Worm (Caenorhabditis elegans) whole organism, dauer: ENCODE measurements around the gene T27E7.9.

Source experiments
- unc-62 ChIP-seq: sonication (generic microtip); optimal IDR thresholded peaks from 2 replicates; lab custom pipeline; 2017; ENCODE audit warnings: missing biosample characterization, missing genetic modification reagents, missing genetic modification characterization

The T27E7.9 gene

ce11 chrIV:14549308-14549707, at the start of gene T27E7.9:
TSS of gene T27E7.9 (minus strand) at chrIV:14549408.
- no peak for TF ChIP-seq unc-62 (GFP tag; lab: Kevin White, UChicago)

DNA sequence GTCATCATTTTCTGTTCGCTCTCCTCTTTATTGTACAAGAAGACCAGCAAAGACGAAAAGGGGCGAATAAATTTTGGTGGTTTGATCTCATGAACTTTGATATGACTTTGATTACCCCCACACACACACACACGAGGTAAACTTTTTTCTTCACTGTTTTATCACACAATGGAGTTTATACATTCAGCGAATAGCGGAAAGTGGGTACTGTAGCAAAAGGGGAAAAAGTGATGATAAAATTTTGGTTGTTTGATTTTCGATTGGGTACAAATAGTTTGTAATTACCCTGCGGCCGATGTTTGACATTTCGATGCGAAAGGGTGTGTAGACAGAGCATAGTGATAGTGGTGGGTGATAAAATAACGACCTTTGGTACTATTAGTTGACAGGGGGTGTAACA, 45.0 kb upstream of the T27E7.9 start:
- TF ChIP-seq unc-62 (GFP tag; lab: Kevin White, UChicago): no peak

- no peak for TF ChIP-seq unc-62 (GFP tag; lab: Kevin White, UChicago)
Observed at ce11 chrIV:14587589-14587988, 38.4 kb upstream of the T27E7.9 start.

DNA sequence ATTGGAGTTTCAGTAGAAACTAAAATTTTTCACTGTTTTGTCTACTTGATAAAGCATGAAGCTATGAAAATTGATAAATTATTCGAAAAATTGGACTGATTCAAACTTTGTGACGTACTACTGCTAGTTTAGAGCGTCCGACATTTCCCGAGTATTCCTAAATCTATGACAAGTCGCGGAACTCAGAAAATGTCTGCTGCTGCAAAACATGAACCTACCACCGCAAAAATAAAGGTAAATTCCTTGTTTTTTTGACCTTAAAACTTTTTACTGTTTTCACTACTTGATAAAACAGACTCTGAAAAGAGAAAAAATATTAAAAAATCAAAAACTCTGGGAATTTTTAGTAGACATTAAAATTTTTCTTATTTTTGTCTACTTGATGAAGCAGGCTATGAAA, 37.6 kb upstream of the T27E7.9 start:
- no peak for TF ChIP-seq unc-62 (GFP tag; lab: Kevin White, UChicago)

DNA sequence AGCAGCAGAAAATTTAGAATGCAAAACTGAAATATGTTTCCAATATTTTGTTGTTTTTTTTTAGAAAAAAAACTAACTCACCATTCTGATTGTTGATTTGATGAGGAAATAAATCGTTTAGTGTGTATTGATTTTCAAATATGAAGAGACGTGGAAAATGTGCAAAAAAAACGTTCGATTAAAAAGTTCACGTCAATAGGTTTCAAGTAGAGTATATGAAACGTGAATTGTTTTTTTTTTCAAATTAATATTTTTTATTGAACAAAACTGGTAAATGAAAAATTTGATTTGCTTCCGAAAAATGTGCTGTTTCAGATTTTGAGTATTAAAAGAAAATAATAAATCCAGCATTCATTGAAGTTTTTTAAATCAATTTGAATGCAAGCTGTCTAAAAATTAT, 31.7 kb upstream of the T27E7.9 start, which contains the start of gene irld-18:
TSS of gene irld-18 (minus strand) at position 101 of the 400 bp plus-strand sequence.
- no peak for TF ChIP-seq unc-62 (GFP tag; lab: Kevin White, UChicago)

- TF ChIP-seq unc-62 (GFP tag; lab: Kevin White, UChicago): no peak
Observed at ce11 chrIV:14578650-14579193, 29.5 kb upstream of the T27E7.9 start, which contains the start of gene Y57G11B.8. TSS of gene Y57G11B.8 (minus strand) at chrIV:14578700.

DNA sequence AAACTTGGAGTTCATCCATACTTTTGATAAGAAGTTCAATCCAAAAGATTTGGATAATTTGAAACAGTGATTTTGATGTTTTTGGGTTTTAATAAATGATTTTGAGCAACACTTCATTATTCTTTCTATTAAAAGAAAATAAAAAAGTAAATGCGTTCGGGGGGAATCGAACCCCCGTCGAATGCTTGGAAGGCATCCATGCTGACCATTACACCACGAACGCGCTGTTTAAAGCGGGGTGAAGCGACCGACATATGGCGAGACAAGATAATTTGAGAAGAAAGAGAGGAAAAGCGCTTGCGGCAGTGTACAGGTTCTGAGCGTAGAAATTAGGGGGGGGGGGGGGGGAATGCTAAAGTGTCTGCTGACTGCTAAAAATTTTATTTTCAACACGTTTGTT, 27.3 kb upstream of the T27E7.9 start:
- TF ChIP-seq unc-62 (GFP tag; lab: Kevin White, UChicago): no peak

DNA sequence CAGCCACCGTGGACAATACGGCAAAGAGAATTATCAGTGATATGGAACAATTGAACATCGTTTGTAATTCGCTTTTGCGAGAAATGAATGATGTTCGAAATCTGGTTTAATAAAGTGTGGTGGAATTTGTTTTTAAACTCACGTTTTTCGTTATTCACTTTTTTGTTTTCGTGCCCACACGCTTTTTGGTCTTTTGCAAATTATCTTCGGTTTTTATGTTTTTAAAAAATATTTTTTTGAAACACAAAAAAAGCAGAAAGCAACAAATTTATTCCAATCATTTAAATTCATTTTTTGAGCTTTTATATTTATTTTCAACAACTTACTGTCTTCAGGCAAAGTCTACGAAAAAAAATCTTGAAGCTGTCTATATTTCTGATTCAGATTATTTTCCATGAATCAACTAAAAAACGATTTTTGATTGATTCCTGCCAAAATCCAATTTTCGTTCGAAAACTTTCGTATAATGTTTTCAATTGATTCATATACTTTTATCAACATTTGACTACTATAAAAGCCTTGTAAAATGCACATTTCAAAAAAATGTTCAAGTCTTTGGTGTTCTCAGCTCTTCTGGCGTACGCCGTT, 25.2 kb upstream of the T27E7.9 start, which contains the start of the genes Y57G11B.3 and Y57G11B.5:
TSS of gene Y57G11B.3 (minus strand) at position 101 of the 588 bp plus-strand sequence.
TSS of gene Y57G11B.5 (plus strand) at position 538 of the 588 bp plus-strand sequence.
- TF ChIP-seq unc-62 (GFP tag; lab: Kevin White, UChicago): no peak

- TF ChIP-seq unc-62 (GFP tag; lab: Kevin White, UChicago): no peak
Observed at ce11 chrIV:14573068-14573467, 23.9 kb upstream of the T27E7.9 start.

- no peak for TF ChIP-seq unc-62 (GFP tag; lab: Kevin White, UChicago)
Observed at ce11 chrIV:14572607-14573006, 23.4 kb upstream of the T27E7.9 start, which contains the start of gene glb-34. TSS of gene glb-34 (minus strand) at chrIV:14572707.

DNA sequence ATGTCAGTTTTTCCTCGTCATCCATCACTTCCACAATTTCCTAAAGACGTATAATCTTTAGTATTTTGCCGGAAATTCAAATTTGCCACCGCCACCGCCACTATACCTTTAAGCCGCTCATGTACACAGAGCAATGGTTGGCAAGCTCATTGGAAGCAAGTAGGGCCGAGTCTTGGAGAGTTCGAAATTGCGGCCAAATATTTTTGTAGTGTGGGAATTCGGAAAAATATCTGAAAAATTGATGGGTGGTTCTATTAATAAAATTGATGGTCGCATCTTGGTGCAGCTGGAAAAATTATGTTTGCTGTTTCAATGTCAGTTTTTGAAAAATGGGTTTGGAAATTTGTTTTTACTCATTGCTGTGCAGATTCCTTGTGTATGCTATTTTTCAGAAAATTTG, 22.4 kb upstream of the T27E7.9 start:
- no peak for TF ChIP-seq unc-62 (GFP tag; lab: Kevin White, UChicago)

DNA sequence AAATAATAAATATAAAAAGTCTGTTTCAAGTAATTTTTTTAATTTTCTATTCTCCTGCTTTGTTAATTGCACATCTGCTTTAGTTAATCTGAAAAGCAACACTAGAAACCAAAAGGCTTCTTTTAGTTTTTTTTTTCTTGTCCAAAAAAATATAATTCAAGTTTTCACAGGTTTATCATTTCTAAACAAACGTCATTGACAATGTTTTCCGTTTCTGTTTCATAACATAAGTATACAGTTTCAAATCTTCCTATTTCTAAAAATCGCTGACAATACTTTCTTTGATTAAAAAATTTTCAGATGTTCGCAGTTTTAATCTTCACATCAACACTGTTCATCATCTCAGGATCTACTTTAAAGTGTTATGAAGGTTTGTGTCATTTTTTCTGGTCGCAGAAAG, 15.9 kb upstream of the T27E7.9 start, which contains the start of gene Y57G11B.2:
TSS of gene Y57G11B.2 (plus strand) at position 301 of the 400 bp plus-strand sequence.
- no peak for TF ChIP-seq unc-62 (GFP tag; lab: Kevin White, UChicago)

- TF ChIP-seq unc-62 (GFP tag; lab: Kevin White, UChicago): no peak
Observed at ce11 chrIV:14562649-14563268, 13.6 kb upstream of the T27E7.9 start.

ce11 chrIV:14561677-14562076, 12.5 kb upstream of the T27E7.9 start:
- TF ChIP-seq unc-62 (GFP tag; lab: Kevin White, UChicago): no peak

DNA sequence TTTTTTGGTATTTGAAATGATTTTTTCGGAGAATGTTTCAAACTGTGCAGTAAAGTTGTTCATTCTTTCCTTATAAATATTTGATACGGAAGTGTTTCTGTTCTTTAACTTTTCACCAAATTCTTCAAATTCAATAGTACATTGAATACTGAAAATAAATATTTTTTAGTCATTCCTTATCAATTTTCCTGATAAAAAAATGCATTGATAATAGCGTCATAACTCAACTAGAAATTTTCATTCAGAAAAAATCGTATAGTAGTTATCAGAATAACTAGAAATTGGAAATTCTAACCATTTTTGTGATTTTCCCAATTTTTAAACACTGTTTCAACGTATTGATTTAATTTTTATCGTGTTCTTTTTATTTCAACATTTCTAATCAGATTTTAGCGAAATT, 10.1 kb upstream of the T27E7.9 start:
- TF ChIP-seq unc-62 (GFP tag; lab: Kevin White, UChicago): no peak

DNA sequence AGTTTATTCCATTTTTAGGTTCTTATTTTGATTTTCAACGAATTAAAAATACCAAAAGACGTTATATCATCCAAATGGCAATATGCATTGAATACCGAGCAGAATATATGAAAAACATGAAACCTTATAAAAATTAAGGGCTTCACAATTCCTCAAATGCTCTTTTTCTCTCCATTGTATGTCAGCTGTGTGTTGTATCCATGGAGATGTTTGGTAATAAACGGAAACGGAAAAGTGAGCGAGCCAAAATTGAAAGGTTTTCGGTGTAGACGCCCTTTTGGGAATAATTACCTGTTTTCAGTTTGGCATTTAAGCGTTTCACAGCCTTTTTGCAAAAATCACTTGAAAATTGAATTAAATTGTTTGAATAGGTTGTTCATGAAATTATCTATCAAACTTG, 8.4 kb upstream of the T27E7.9 start:
- TF ChIP-seq unc-62 (GFP tag; lab: Kevin White, UChicago): no peak
